Worm (Caenorhabditis elegans): ENCODE results near the gene fut-4.

The fut-4 gene

ce11 chrII:2859873-2860821 lies 37.8 kb upstream of the fut-4 start (continued):
- TF ChIP-seq madf-9 (GFP tag; conservative IDR thresholded peaks at IDR 0.05): 0 out of 2 replicates have a peak, but pooled peaks have one; percentile 4
- no peak for TF ChIP-seq Y48G9A.11 (GFP tag; IDR thresholded peaks at IDR 0.05)
- TF ChIP-seq nhr-10 (tag; optimal IDR thresholded peaks at IDR 0.05): no peak
- no peak for TF ChIP-seq daf-19 (GFP tag; conservative IDR thresholded peaks at IDR 0.05)
- TF ChIP-seq nhr-42 (GFP tag; IDR thresholded peaks at IDR 0.05): no peak
- TF ChIP-seq lsy-2 (tag; optimal IDR thresholded peaks at IDR 0.05): no peak
- TF ChIP-seq ZK546.5 (tag; optimal IDR thresholded peaks at IDR 0.05): no peak
- no peak for TF ChIP-seq duxl-1 (tag; optimal IDR thresholded peaks at IDR 0.05; ENCODE audit: poor library complexity)
- no peak for TF ChIP-seq zfp-2 (tag; optimal IDR thresholded peaks at IDR 0.05)
- no peak for TF ChIP-seq nhr-6 (tag; optimal IDR thresholded peaks at IDR 0.05)
- TF ChIP-seq lim-7 (GFP tag; IDR thresholded peaks at IDR 0.05): peak; percentile 83
- TF ChIP-seq attf-4 (tag; optimal IDR thresholded peaks at IDR 0.05): no peak
- TF ChIP-seq R02D3.7 (tag; optimal IDR thresholded peaks at IDR 0.05): no peak
- no peak for TF ChIP-seq lir-3 (tag; optimal IDR thresholded peaks at IDR 0.05)
- TF ChIP-seq egl-43 (GFP tag; IDR thresholded peaks at IDR 0.05): peak; percentile 90

DNA sequence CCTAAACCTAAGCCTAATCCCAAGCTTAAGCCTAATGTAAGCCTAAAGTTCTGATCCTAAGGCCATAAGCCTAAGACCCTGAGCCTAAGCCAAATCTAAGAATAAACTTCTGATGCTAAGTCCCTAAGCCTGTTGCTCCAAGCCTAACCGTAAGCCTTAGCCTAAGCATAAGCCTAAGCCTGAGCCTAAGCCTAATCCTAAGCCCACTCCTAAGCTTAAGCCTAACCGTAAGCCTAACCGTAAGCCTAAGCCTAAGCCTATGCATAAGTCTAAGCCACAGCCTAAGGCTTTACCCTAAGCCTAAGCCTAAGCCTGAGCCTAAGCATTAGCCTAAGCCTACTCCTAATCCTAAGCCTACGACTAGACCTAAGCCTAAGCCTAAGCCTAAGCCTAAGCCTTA lies 37.0 kb upstream of the fut-4 start:
- no peak for TF ChIP-seq daf-8 (GFP tag; IDR thresholded peaks at IDR 0.05)
- no peak for TF ChIP-seq snpc-4 (tag; optimal IDR thresholded peaks at IDR 0.05)
- TF ChIP-seq nhr-102 (tag; optimal IDR thresholded peaks at IDR 0.05): no peak
- no peak for TF ChIP-seq ctbp-1 (GFP tag; IDR thresholded peaks at IDR 0.05)
- TF ChIP-seq php-3 (GFP tag; IDR thresholded peaks at IDR 0.05): no peak
- no peak for TF ChIP-seq nhr-42 (GFP tag; IDR thresholded peaks at IDR 0.05)
- TF ChIP-seq snpc-1.2 (GFP tag; IDR thresholded peaks at IDR 0.05): no peak
- TF ChIP-seq ztf-11 (tag; optimal IDR thresholded peaks at IDR 0.05): no peak
- TF ChIP-seq jun-1 (tag; optimal IDR thresholded peaks at IDR 0.05): no peak
- no peak for TF ChIP-seq spr-1 (tag; optimal IDR thresholded peaks at IDR 0.05)
- no peak for TF ChIP-seq lin-39 (tag; optimal IDR thresholded peaks at IDR 0.05)
- TF ChIP-seq unc-130 (GFP tag; optimal IDR thresholded peaks at IDR 0.05): no peak
- TF ChIP-seq tra-1 (GFP tag; IDR thresholded peaks at IDR 0.05): no peak
- no peak for TF ChIP-seq rbr-2 (tag; optimal IDR thresholded peaks at IDR 0.05)

DNA sequence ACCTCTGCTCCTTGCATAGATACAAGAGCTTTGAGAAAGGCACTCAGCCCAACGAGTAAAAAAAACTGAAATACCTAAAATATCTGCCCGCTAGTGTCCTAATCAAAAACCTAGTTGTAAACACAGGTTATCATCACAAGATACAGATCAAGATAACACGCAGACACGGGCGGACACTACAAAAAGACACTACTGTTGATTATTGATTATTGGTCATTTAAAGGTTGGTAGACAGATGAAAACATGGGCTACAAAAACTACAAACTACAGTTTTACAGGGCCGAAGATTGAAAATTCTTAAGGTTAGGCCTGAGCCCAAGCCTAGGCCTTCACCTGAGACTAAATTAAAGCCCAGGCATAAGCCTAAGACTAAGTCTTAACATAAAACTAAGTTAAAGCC lies 36.5 kb upstream of the fut-4 start:
- TF ChIP-seq ctbp-1 (GFP tag; IDR thresholded peaks at IDR 0.05): no peak
- TF ChIP-seq hlh-30 (tag; optimal IDR thresholded peaks at IDR 0.05; ENCODE audit: insufficient read depth): peak; percentile 17
- TF ChIP-seq R02D3.7 (tag; optimal IDR thresholded peaks at IDR 0.05): no peak
- no peak for TF ChIP-seq daf-12 (tag; optimal IDR thresholded peaks at IDR 0.05)
- TF ChIP-seq nhr-48 (tag; optimal IDR thresholded peaks at IDR 0.05): no peak
- TF ChIP-seq unc-39 (tag; optimal IDR thresholded peaks at IDR 0.05): no peak
- no peak for TF ChIP-seq F44E2.7 (GFP tag; IDR thresholded peaks at IDR 0.05)
- no peak for TF ChIP-seq lin-1 (GFP tag; IDR thresholded peaks at IDR 0.05)
- TF ChIP-seq tag-97 (GFP tag; IDR thresholded peaks at IDR 0.05): no peak
- TF ChIP-seq lin-29 (GFP tag; IDR thresholded peaks at IDR 0.05): no peak
- TF ChIP-seq nhr-28 (tag; optimal IDR thresholded peaks at IDR 0.05): peak; percentile 57
- TF ChIP-seq sdz-12 (GFP tag; optimal IDR thresholded peaks at IDR 0.05): no peak
- TF ChIP-seq nhr-76 (tag; optimal IDR thresholded peaks at IDR 0.05): no peak
- TF ChIP-seq ceh-28 (tag; optimal IDR thresholded peaks at IDR 0.05): no peak
